Fruit fly (Drosophila melanogaster) S2 (cell line): ENCODE results near the gene COX5BL.

Experiments
- CG8478 ChIP-seq: fragments of >200 bp; optimal IDR thresholded peaks from 2 replicates; lab custom pipeline; 2018
- CTCF ChIP-seq, 2 experiments: fragments of >200 bp; optimal IDR thresholded peaks; 2 replicates each; lab custom pipeline; 2018

DNA sequence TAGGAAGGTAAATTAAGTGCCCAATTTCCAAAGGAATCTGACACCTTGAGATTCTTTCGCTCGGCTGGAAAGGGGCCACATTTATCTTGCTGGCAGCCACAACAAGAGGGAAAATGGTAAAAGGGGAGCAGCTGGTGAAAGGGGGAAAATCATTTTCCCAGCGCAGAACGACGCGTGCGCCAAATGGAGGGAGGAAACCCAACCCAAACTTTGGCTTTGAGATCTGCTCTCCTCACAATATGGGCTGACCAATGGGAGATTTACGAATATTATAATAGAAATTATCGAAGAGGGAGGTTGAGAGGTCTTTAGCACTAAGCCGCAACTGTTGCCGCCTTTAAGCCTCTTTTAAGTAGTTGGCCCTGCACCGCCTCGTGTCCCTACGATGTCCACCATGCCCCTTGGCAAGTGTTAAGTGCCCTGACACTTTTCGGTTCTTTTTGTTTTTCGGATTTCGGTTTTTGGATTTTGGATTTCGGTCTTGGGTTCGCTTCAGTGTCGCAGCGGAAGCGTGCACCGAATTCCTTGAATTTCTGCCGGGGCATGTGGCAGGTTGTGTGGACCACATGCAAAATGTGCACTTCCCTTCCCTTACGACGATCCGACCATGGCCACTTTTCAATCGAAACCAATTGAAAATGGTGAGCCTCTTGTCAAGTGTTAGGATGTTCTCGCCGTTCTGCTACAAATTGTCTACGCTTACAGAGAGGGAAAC lies 27.1 kb upstream of the COX5BL start:
- TF ChIP-seq CG8478 (lab: Kevin White, UChicago): no peak
- TF ChIP-seq CTCF (optimal IDR thresholded peaks at IDR 0.05; lab: Kevin White, UChicago): no peak
